Fruit fly (Drosophila melanogaster) whole organism, adult: ENCODE results near the gene CG11980.

Source experiments
- CG11617 ChIP-seq: fragments of 200-800 bp; sonication (Bioruptor generic); optimal IDR thresholded peaks from 2 replicates; lab custom pipeline; 2017; ENCODE audit warnings: mild to moderate bottlenecking, missing biosample characterization, missing genetic modification reagents, missing genetic modification characterization
- CG12768 ChIP-seq: fragments of 200-800 bp; sonication (Bioruptor generic); optimal IDR thresholded peaks from 2 replicates; lab custom pipeline; 2017; ENCODE audit warnings: missing biosample characterization, missing genetic modification characterization, mild to moderate bottlenecking, moderate library complexity, missing genetic modification reagents
- CG14711 ChIP-seq: fragments of 200-800 bp; sonication (Bioruptor generic); optimal IDR thresholded peaks from 2 replicates; lab custom pipeline; 2018; ENCODE audit warnings: missing biosample characterization, mild to moderate bottlenecking, missing genetic modification characterization, moderate library complexity
- CG1620 ChIP-seq: fragments of 200-800 bp; sonication (Bioruptor generic); optimal IDR thresholded peaks from 2 replicates; lab custom pipeline; 2016; ENCODE audit warnings: missing biosample characterization, missing genetic modification characterization
- CG33017 ChIP-seq: fragments of 200-800 bp; sonication (Bioruptor generic); optimal IDR thresholded peaks from 2 replicates; lab custom pipeline; 2018; ENCODE audit warnings: missing biosample characterization, mild to moderate bottlenecking, missing genetic modification characterization, moderate library complexity
- CG5204 ChIP-seq: fragments of 200-800 bp; sonication (Bioruptor generic); optimal IDR thresholded peaks from 2 replicates; lab custom pipeline; 2016; ENCODE audit warnings: missing biosample characterization, missing genetic modification characterization
- CG7045 ChIP-seq: fragments of 200-800 bp; sonication (Bioruptor generic); optimal IDR thresholded peaks from 2 replicates; lab custom pipeline; 2017; ENCODE audit warnings: missing biosample characterization, mild to moderate bottlenecking, missing genetic modification characterization
- CG7101 ChIP-seq: fragments of 200-800 bp; sonication (Bioruptor generic); optimal IDR thresholded peaks from 2 replicates; lab custom pipeline; 2018; ENCODE audit warnings: missing biosample characterization, mild to moderate bottlenecking, missing genetic modification characterization, moderate library complexity
- Clk ChIP-seq: fragments of 200-800 bp; sonication (Bioruptor generic); optimal IDR thresholded peaks from 2 replicates; lab custom pipeline; 2017; ENCODE audit warnings: missing biosample characterization, missing genetic modification characterization
- Crg-1 ChIP-seq: fragments of 200-800 bp; sonication (Bioruptor generic); optimal IDR thresholded peaks from 2 replicates; lab custom pipeline; 2016; ENCODE audit warnings: missing biosample characterization, missing genetic modification characterization
- Hr96 ChIP-seq: fragments of 200-800 bp; sonication (Bioruptor generic); optimal IDR thresholded peaks from 2 replicates; lab custom pipeline; 2016; ENCODE audit warnings: missing biosample characterization, missing genetic modification characterization
- Mnt ChIP-seq: fragments of 200-800 bp; sonication (Bioruptor generic); optimal IDR thresholded peaks from 2 replicates; lab custom pipeline; 2016; ENCODE audit warnings: missing biosample characterization, mild to moderate bottlenecking, missing genetic modification characterization
- bab1 ChIP-seq: fragments of 200-800 bp; sonication (Bioruptor generic); optimal IDR thresholded peaks from 3 replicates; lab custom pipeline; 2019; ENCODE audit warnings: missing biosample characterization, mild to moderate bottlenecking, missing genetic modification characterization, moderate library complexity
- cic ChIP-seq: fragments of 200-800 bp; sonication (Bioruptor generic); optimal IDR thresholded peaks from 2 replicates; lab custom pipeline; 2017; ENCODE audit warnings: missing biosample characterization, mild to moderate bottlenecking, missing genetic modification characterization, moderate library complexity
- cnc ChIP-seq, 2 experiments: fragments of >200 bp; optimal IDR thresholded peaks; 2 replicates each; lab custom pipeline; 2017
- kay ChIP-seq: fragments of 200-800 bp; sonication (Bioruptor generic); peaks from one replicate; lab custom pipeline; 2016; ENCODE audit warnings: missing biosample characterization, missing genetic modification characterization, borderline replicate concordance
- ovo ChIP-seq: fragments of 200-800 bp; sonication (Bioruptor generic); optimal IDR thresholded peaks from 2 replicates; lab custom pipeline; 2016; ENCODE audit warnings: missing biosample characterization, missing genetic modification characterization
- pad ChIP-seq: fragments of 200-800 bp; sonication (Bioruptor generic); optimal IDR thresholded peaks from 3 replicates; lab custom pipeline; 2017; ENCODE audit warnings: missing biosample characterization, missing genetic modification characterization, mild to moderate bottlenecking, moderate library complexity, missing genetic modification reagents
- tj ChIP-seq: fragments of 200-800 bp; sonication (Bioruptor generic); optimal IDR thresholded peaks from 3 replicates; lab custom pipeline; 2017; ENCODE audit warnings: missing biosample characterization, mild to moderate bottlenecking, missing genetic modification characterization, moderate library complexity
- toe ChIP-seq: fragments of 200-800 bp; sonication (Bioruptor generic); optimal IDR thresholded peaks from 2 replicates; lab custom pipeline; 2016; ENCODE audit warnings: missing biosample characterization, missing genetic modification characterization

CG11980 gene

dm6 chr3R:9007258-9007657 lies 3.4 kb downstream of the CG11980 start:
- TF ChIP-seq CG11617 (GFP tag; lab: Kevin White, UChicago) = no peak
- no peak for TF ChIP-seq Crg-1 (GFP tag; lab: Kevin White, UChicago)
- TF ChIP-seq CG7045 = no peak
- no peak for TF ChIP-seq Clk (GFP tag; lab: Kevin White, UChicago)

- no peak for TF ChIP-seq CG33017
- TF ChIP-seq CG11617 (GFP tag; lab: Kevin White, UChicago) = peak; percentile 10
- peak; percentile 35 for TF ChIP-seq bab1 (GFP tag; lab: Kevin White, UChicago)
- no peak for TF ChIP-seq CG12768 (GFP tag; lab: Kevin White, UChicago)
- no peak for TF ChIP-seq CG7045
- TF ChIP-seq tj (GFP tag; lab: Kevin White, UChicago) = no peak
- TF ChIP-seq cic (GFP tag; lab: Kevin White, UChicago) = peak; percentile 28
Measured at dm6 chr3R:9008202-9008601, 4.4 kb downstream of the CG11980 start, which contains the start of gene CG11983. Gene CG11983, plus strand, starts transcription at chr3R:9008321.

dm6 chr3R:9010695-9011094 lies 6.9 kb downstream of the CG11980 start:
- no peak for TF ChIP-seq bab1 (GFP tag; lab: Kevin White, UChicago)
- TF ChIP-seq tj (GFP tag; lab: Kevin White, UChicago) = no peak
- TF ChIP-seq CG1620 (GFP tag; lab: Kevin White, UChicago) = peak; percentile 34
- no peak for TF ChIP-seq kay (GFP tag; lab: Kevin White, UChicago)
- TF ChIP-seq pad (GFP tag; lab: Kevin White, UChicago) = peak; percentile 53
- peak; percentile 43 for TF ChIP-seq Mnt
- TF ChIP-seq Clk (GFP tag; lab: Kevin White, UChicago) = peak; percentile 29
- no peak for TF ChIP-seq cnc (optimal IDR thresholded peaks at IDR 0.05; lab: Kevin White, UChicago)
- no peak for TF ChIP-seq CG7101 (tag; lab: Kevin White, UChicago)
- TF ChIP-seq CG33017 = no peak
- TF ChIP-seq CG14711 (tag; lab: Kevin White, UChicago) = no peak
- TF ChIP-seq ovo = no peak
- TF ChIP-seq Crg-1 (GFP tag; lab: Kevin White, UChicago) = peak; percentile 27
- TF ChIP-seq Hr96 (GFP tag; lab: Kevin White, UChicago) = no peak
- TF ChIP-seq cic (GFP tag; lab: Kevin White, UChicago) = no peak
- no peak for TF ChIP-seq CG7045
- no peak for TF ChIP-seq CG11617 (GFP tag; lab: Kevin White, UChicago)
- TF ChIP-seq CG12768 (GFP tag; lab: Kevin White, UChicago) = no peak
- no peak for TF ChIP-seq CG5204 (GFP tag; lab: Kevin White, UChicago)
- no peak for TF ChIP-seq toe (GFP tag; lab: Kevin White, UChicago)

dm6 chr3R:9011708-9012107 lies 7.9 kb downstream of the CG11980 start:
- TF ChIP-seq CG1620 (GFP tag; lab: Kevin White, UChicago) (peak; percentile 20), toe (GFP tag; lab: Kevin White, UChicago) (no peak), CG12768 (GFP tag; lab: Kevin White, UChicago) (peak; percentile 32), CG7045 (no peak), bab1 (GFP tag; lab: Kevin White, UChicago) (no peak), CG33017 (peak; percentile 25), CG14711 (tag; lab: Kevin White, UChicago) (peak; percentile 7), CG7101 (tag; lab: Kevin White, UChicago) (peak; percentile 52), Mnt (peak; percentile 73), CG11617 (GFP tag; lab: Kevin White, UChicago) (peak; percentile 64), Crg-1 (GFP tag; lab: Kevin White, UChicago) (peak; percentile 21), kay (GFP tag; lab: Kevin White, UChicago) (no peak), cnc (optimal IDR thresholded peaks at IDR 0.05; lab: Kevin White, UChicago) (no peak), tj (GFP tag; lab: Kevin White, UChicago) (no peak), cic (GFP tag; lab: Kevin White, UChicago) (peak; percentile 42), ovo (no peak), pad (GFP tag; lab: Kevin White, UChicago) (peak; percentile 71), CG5204 (GFP tag; lab: Kevin White, UChicago) (no peak), Clk (GFP tag; lab: Kevin White, UChicago) (peak; percentile 36)

dm6 chr3R:9013765-9014380 lies 10.1 kb downstream of the CG11980 start:
- TF ChIP-seq pad (GFP tag; lab: Kevin White, UChicago) = peak; percentile 93
- TF ChIP-seq Hr96 (GFP tag; lab: Kevin White, UChicago) = no peak
- peak; percentile 74 for TF ChIP-seq cic (GFP tag; lab: Kevin White, UChicago)
- TF ChIP-seq CG12768 (GFP tag; lab: Kevin White, UChicago) = peak; percentile 18
- peak; percentile 84 for TF ChIP-seq Mnt
- peak; percentile 76 for TF ChIP-seq Crg-1 (GFP tag; lab: Kevin White, UChicago)
- peak; percentile 61 for TF ChIP-seq Clk (GFP tag; lab: Kevin White, UChicago)
- TF ChIP-seq CG7045 = peak; percentile 50
- no peak for TF ChIP-seq cnc (optimal IDR thresholded peaks at IDR 0.05; lab: Kevin White, UChicago)
- peak; percentile 62 for TF ChIP-seq tj (GFP tag; lab: Kevin White, UChicago)
- TF ChIP-seq toe (GFP tag; lab: Kevin White, UChicago) = no peak
- no peak for TF ChIP-seq CG5204 (GFP tag; lab: Kevin White, UChicago)
- TF ChIP-seq CG14711 (tag; lab: Kevin White, UChicago) = peak; percentile 43
- TF ChIP-seq bab1 (GFP tag; lab: Kevin White, UChicago) = peak; percentile 71
- TF ChIP-seq CG7101 (tag; lab: Kevin White, UChicago) = peak; percentile 49
- no peak for TF ChIP-seq kay (GFP tag; lab: Kevin White, UChicago)
- peak; percentile 55 for TF ChIP-seq CG33017
- TF ChIP-seq CG11617 (GFP tag; lab: Kevin White, UChicago) = peak; percentile 82
- peak; percentile 61 for TF ChIP-seq CG1620 (GFP tag; lab: Kevin White, UChicago)
- TF ChIP-seq ovo = no peak
